Fruit fly (Drosophila melanogaster) whole organism, wandering third instar larva: ENCODE results near the gene PrBP.

Source experiments
- Abd-B ChIP-seq: fragments of >200 bp; optimal IDR thresholded peaks from 2 replicates; lab custom pipeline; 2017; ENCODE audit warnings: missing biosample characterization, missing genetic modification characterization
- CG32264 ChIP-seq: fragments of 200-800 bp; sonication (Bioruptor generic); optimal IDR thresholded peaks from 2 replicates; lab custom pipeline; 2016; ENCODE audit warnings: missing biosample characterization, missing genetic modification characterization
- CG9705 ChIP-seq: fragments of 200-800 bp; sonication (Bioruptor generic); optimal IDR thresholded peaks from 2 replicates; lab custom pipeline; 2018; ENCODE audit warnings: missing biosample characterization, mild to moderate bottlenecking, missing genetic modification characterization
- CrebA ChIP-seq: fragments of 200-800 bp; sonication (Bioruptor generic); optimal IDR thresholded peaks from 2 replicates; lab custom pipeline; 2016; ENCODE audit warnings: missing biosample characterization, mild to moderate bottlenecking, missing genetic modification characterization, borderline replicate concordance
- Dfd ChIP-seq: fragments of >200 bp; optimal IDR thresholded peaks from 2 replicates; lab custom pipeline; 2017; ENCODE audit warnings: missing biosample characterization, missing genetic modification characterization
- Dif ChIP-seq: fragments of 200-275, 200-300 bp; sonication (Bioruptor generic); optimal IDR thresholded peaks from 2 replicates; lab custom pipeline; 2018; ENCODE audit warnings: missing biosample characterization, missing genetic modification characterization; ENCODE audit not compliant: partially characterized antibody
- GATAd ChIP-seq: sonication (Bioruptor generic); optimal IDR thresholded peaks from 2 replicates; lab custom pipeline; 2016; ENCODE audit warnings: missing biosample characterization, missing genetic modification characterization
- HLH106 ChIP-seq: fragments of 200-800 bp; optimal IDR thresholded peaks from 3 replicates; lab custom pipeline; 2019; ENCODE audit warnings: missing biosample characterization, mild to moderate bottlenecking, missing genetic modification characterization, moderate library complexity
- Hnf4 ChIP-seq: fragments of 200-800 bp; sonication (Bioruptor generic); optimal IDR thresholded peaks from 2 replicates; lab custom pipeline; 2016; ENCODE audit warnings: missing biosample characterization, mild to moderate bottlenecking, missing genetic modification characterization
- Hr78 ChIP-seq: fragments of >200 bp; optimal IDR thresholded peaks from 2 replicates; lab custom pipeline; 2017; ENCODE audit warnings: missing biosample characterization, missing genetic modification characterization
- Hr83 ChIP-seq: fragments of 200-300 bp; sonication (Bioruptor generic); optimal IDR thresholded peaks from 2 replicates; lab custom pipeline; 2016; ENCODE audit warnings: missing biosample characterization, mild to moderate bottlenecking, missing genetic modification characterization, moderate library complexity; ENCODE audit not compliant: poor library complexity, severe bottlenecking
- Jra ChIP-seq: sonication (Bioruptor generic); optimal IDR thresholded peaks from 2 replicates; lab custom pipeline; 2016; ENCODE audit warnings: missing biosample characterization, missing genetic modification characterization
- Mio ChIP-seq: sonication (Bioruptor generic); optimal IDR thresholded peaks from 2 replicates; lab custom pipeline; 2016; ENCODE audit warnings: missing biosample characterization, missing genetic modification characterization
- Myc ChIP-seq: fragments of >200 bp; optimal IDR thresholded peaks from 2 replicates; lab custom pipeline; 2017
- N ChIP-seq: fragments of >200 bp; optimal IDR thresholded peaks from 2 replicates; lab custom pipeline; 2018; ENCODE audit warnings: missing biosample characterization, missing external identifiers, missing genetic modification characterization
- OdsH ChIP-seq: fragments of 200-800 bp; sonication (Bioruptor generic); optimal IDR thresholded peaks from 2 replicates; lab custom pipeline; 2016; ENCODE audit warnings: missing biosample characterization, mild to moderate bottlenecking, missing genetic modification characterization
- Rel ChIP-seq, 2 experiments: fragments of 200-800 bp; sonication (Bioruptor generic) in 1 of 2; optimal IDR thresholded peaks; 2 replicates in 1 of 2; 3 replicates in 1 of 2; lab custom pipeline; 2016 to 2019; ENCODE audit warnings: mild to moderate bottlenecking in 2 of 2, missing biosample characterization in 2 of 2, missing genetic modification characterization in 2 of 2, moderate library complexity in 1 of 2
- Sp1 ChIP-seq: fragments of 200-800 bp; sonication (Bioruptor generic); optimal IDR thresholded peaks from 3 replicates; lab custom pipeline; 2019; ENCODE audit warnings: missing biosample characterization, mild to moderate bottlenecking, missing genetic modification characterization, moderate library complexity
- Vsx2 ChIP-seq: fragments of 200-300, 225-300 bp; sonication (Bioruptor generic); optimal IDR thresholded peaks from 2 replicates; lab custom pipeline; 2018; ENCODE audit warnings: missing biosample characterization, missing genetic modification characterization; ENCODE audit not compliant: partially characterized antibody
- br ChIP-seq: fragments of 200-800 bp; sonication (Bioruptor generic); optimal IDR thresholded peaks from 2 replicates; lab custom pipeline; 2016; ENCODE audit warnings: missing biosample characterization, missing genetic modification characterization
- brk ChIP-seq: fragments of 200-800 bp; sonication (Bioruptor generic); optimal IDR thresholded peaks from 2 replicates; lab custom pipeline; 2016; ENCODE audit warnings: missing biosample characterization, mild to moderate bottlenecking, missing genetic modification characterization
- dl ChIP-seq, 2 experiments: fragments of 175-275, 200-275 bp in 1 of 2; fragments of 200-275 bp in 1 of 2; sonication (Bioruptor generic); optimal IDR thresholded peaks; lab custom pipeline; 2018; ENCODE audit warnings: mild to moderate bottlenecking in 2 of 2, missing biosample characterization in 2 of 2, missing genetic modification characterization in 2 of 2, moderate library complexity in 2 of 2; ENCODE audit not compliant: partially characterized antibody in 2 of 2, insufficient read depth in 1 of 2
- dmrt93B ChIP-seq: fragments of 200-800 bp; sonication (Bioruptor generic); optimal IDR thresholded peaks from 2 replicates; lab custom pipeline; 2018; ENCODE audit warnings: missing biosample characterization, mild to moderate bottlenecking, missing genetic modification characterization
- dsf ChIP-seq: sonication (Bioruptor generic); optimal IDR thresholded peaks from 2 replicates; lab custom pipeline; 2016; ENCODE audit warnings: missing biosample characterization, missing genetic modification characterization, borderline replicate concordance
- ey ChIP-seq: fragments of 200-800 bp; sonication (Bioruptor generic); optimal IDR thresholded peaks from 2 replicates; lab custom pipeline; 2016; ENCODE audit warnings: missing biosample characterization, missing genetic modification characterization
- foxo ChIP-seq, 2 experiments: fragments of 200-800 bp; sonication (Bioruptor generic); optimal IDR thresholded peaks; 2 replicates in 1 of 2; 3 replicates in 1 of 2; lab custom pipeline; 2016 to 2017; ENCODE audit warnings: missing biosample characterization in 2 of 2, missing genetic modification characterization in 2 of 2
- fru ChIP-seq: fragments of 200-800 bp; sonication (Bioruptor generic); optimal IDR thresholded peaks from 3 replicates; lab custom pipeline; 2016; ENCODE audit warnings: missing biosample characterization, mild to moderate bottlenecking, missing genetic modification characterization
- h ChIP-seq: fragments of 200-800 bp; sonication (Bioruptor generic); optimal IDR thresholded peaks from 3 replicates; lab custom pipeline; 2016; ENCODE audit warnings: missing biosample characterization, mild to moderate bottlenecking, missing genetic modification characterization
- jim ChIP-seq: fragments of 175-275, 200-325 bp; sonication (Bioruptor generic); optimal IDR thresholded peaks from 2 replicates; lab custom pipeline; 2016; ENCODE audit warnings: missing biosample characterization, mild to moderate bottlenecking, missing genetic modification characterization
- lola ChIP-seq: fragments of >200 bp; optimal IDR thresholded peaks from 2 replicates; lab custom pipeline; 2017; ENCODE audit warnings: missing biosample characterization, missing genetic modification characterization
- pan ChIP-seq: fragments of >200 bp; optimal IDR thresholded peaks from 2 replicates; lab custom pipeline; 2017
- psq ChIP-seq: fragments of 200-800 bp; sonication (Bioruptor generic); optimal IDR thresholded peaks from 3 replicates; lab custom pipeline; 2017; ENCODE audit warnings: missing biosample characterization, mild to moderate bottlenecking, missing genetic modification characterization, moderate library complexity
- rgr ChIP-seq: fragments of 200-800 bp; sonication (Bioruptor generic); optimal IDR thresholded peaks from 3 replicates; lab custom pipeline; 2016; ENCODE audit warnings: missing biosample characterization, mild to moderate bottlenecking, missing genetic modification characterization
- sage ChIP-seq: fragments of 200-800 bp; sonication (Bioruptor generic); optimal IDR thresholded peaks from 2 replicates; lab custom pipeline; 2016; ENCODE audit warnings: missing biosample characterization, mild to moderate bottlenecking, missing genetic modification characterization
- sv ChIP-seq: fragments of 200-800 bp; sonication (Bioruptor generic); optimal IDR thresholded peaks from 3 replicates; lab custom pipeline; 2016; ENCODE audit warnings: missing biosample characterization, missing genetic modification characterization
- tai ChIP-seq: sonication (Bioruptor generic); optimal IDR thresholded peaks from 2 replicates; lab custom pipeline; 2016; ENCODE audit warnings: missing biosample characterization, missing genetic modification characterization
- usp ChIP-seq: fragments of >200 bp; optimal IDR thresholded peaks from 2 replicates; lab custom pipeline; 2017; ENCODE audit warnings: missing biosample characterization, missing genetic modification characterization
- woc ChIP-seq: sonication (Bioruptor generic); optimal IDR thresholded peaks from 2 replicates; lab custom pipeline; 2016; ENCODE audit warnings: missing biosample characterization, mild to moderate bottlenecking, missing genetic modification characterization

Gene PrBP

DNA sequence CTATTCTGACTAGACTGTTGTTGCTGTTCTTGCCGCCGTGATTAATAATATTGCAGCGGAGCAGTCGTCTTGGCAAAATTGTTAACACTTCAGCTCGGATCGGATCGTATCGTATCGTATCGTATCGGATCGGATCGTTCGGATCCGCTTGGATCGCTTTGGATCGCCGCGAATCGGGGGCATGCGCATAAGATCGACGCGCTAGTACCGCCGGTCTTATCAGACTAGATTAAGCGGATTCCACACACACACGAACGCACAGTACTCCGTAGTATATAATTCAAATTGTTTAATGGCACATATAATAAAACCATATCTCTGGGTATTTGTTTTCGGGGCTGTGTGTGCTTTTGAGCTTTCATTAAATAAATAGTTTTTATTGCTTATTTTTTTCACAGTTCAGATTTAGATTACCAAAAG is 14.2 kb upstream of the PrBP start (continued):
- TF ChIP-seq dl (GFP tag; optimal IDR thresholded peaks at IDR 0.05; lab: Kevin White, UChicago; ENCODE audit: insufficient read depth in 1 of 2, partially characterized antibody in 2 of 2) (no peak), Hr83 (GFP tag; lab: Kevin White, UChicago) (peak; percentile 69), br (GFP tag; lab: Kevin White, UChicago) (peak; percentile 59)

DNA sequence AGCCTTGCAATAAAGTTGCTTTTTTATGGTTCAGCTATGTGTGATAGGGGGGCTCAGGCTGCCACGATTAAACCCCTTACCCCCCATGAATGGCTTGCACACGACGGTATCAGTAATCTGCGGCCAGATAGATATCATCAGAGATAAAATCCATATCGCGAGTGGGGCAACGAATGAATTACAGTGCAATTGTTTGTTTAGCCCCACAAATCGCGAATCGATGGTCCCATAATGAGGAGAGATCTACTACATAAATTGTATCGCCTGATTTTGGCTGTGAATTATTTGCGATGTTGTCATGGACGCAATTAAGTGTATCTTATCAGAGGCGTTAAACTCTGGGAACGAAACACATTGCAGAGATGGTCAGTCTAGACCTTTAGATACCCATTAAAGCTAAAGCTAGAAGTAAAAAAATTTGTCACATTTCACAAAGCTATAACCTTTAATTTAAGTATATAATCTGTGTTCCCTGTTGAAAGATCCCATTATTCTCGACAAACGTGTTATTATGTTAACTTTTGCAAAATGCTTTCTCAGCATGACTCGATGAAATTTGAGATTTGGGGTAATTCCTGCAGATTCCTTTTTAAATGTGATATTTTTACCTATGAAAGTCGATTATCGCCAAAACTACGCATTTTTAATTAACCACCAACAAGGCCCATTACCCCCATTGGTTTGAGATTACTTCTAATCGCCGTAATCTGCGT is 12.3 kb upstream of the PrBP start:
- TF ChIP-seq Vsx2 (no peak), ey (GFP tag; lab: Kevin White, UChicago) (peak; percentile 6), Jra (GFP tag; lab: Kevin White, UChicago) (no peak), dmrt93B (GFP tag; lab: Kevin White, UChicago) (no peak), br (GFP tag; lab: Kevin White, UChicago) (peak; percentile 65), Myc (lab: Kevin White, UChicago) (no peak), tai (GFP tag; lab: Kevin White, UChicago) (no peak), h (GFP tag; lab: Kevin White, UChicago) (peak; percentile 18), psq (GFP tag; lab: Kevin White, UChicago) (peak; percentile 12), Dif (GFP tag; lab: Kevin White, UChicago) (no peak), usp (GFP tag; lab: Kevin White, UChicago) (no peak), HLH106 (no peak), GATAd (GFP tag; lab: Kevin White, UChicago) (no peak), Rel (GFP tag; optimal IDR thresholded peaks at IDR 0.05; lab: Kevin White, UChicago) (no peak), Rel (tag; optimal IDR thresholded peaks at IDR 0.05; lab: Kevin White, UChicago) (peak; percentile 46), OdsH (GFP tag; lab: Kevin White, UChicago) (no peak), Hr83 (GFP tag; lab: Kevin White, UChicago) (no peak), Abd-B (GFP tag; lab: Kevin White, UChicago) (no peak), Sp1 (GFP tag; lab: Kevin White, UChicago) (peak; percentile 37), Hnf4 (GFP tag; lab: Kevin White, UChicago) (no peak), foxo (GFP tag; optimal IDR thresholded peaks at IDR 0.05; lab: Kevin White, UChicago) (peak in 1 of 2 experiments; percentile 37)

DNA sequence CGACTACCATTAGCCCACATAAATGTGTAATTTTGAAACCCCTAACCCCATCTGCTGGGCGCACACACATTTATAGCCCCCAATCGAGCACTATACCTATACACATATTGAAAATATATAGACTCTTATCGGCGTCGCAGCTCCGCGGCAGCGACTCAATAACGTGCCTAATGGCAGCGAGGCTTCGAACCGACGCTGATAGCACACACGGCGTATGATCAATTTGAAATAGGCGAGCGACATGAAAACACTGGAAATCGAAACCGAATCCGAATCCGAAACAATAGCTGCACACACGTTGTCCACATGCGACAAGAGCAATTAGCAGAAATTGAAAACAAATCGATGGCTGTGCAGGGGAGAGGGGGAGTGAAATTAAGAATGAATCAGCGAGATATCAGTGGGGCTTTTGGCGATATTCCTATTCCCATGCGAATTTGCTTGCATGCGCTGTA is 8.5 kb upstream of the PrBP start:
- peak; percentile 1 for TF ChIP-seq Vsx2
- no peak for TF ChIP-seq sage (GFP tag; lab: Kevin White, UChicago)
- TF ChIP-seq dmrt93B (GFP tag; lab: Kevin White, UChicago) = no peak
- no peak for TF ChIP-seq brk
- no peak for TF ChIP-seq ey (GFP tag; lab: Kevin White, UChicago)
- TF ChIP-seq Hr83 (GFP tag; lab: Kevin White, UChicago) = no peak
- no peak for TF ChIP-seq tai (GFP tag; lab: Kevin White, UChicago)
- no peak for TF ChIP-seq Dfd
- peak; percentile 33 for TF ChIP-seq br (GFP tag; lab: Kevin White, UChicago)
- TF ChIP-seq dsf (GFP tag; lab: Kevin White, UChicago) = no peak
- no peak for TF ChIP-seq jim
- peak; percentile 35 for TF ChIP-seq CrebA
- TF ChIP-seq woc = no peak
- no peak for TF ChIP-seq Myc (lab: Kevin White, UChicago)
- no peak for TF ChIP-seq psq (GFP tag; lab: Kevin White, UChicago)
- no peak for TF ChIP-seq fru (GFP tag; lab: Kevin White, UChicago)
- TF ChIP-seq OdsH (GFP tag; lab: Kevin White, UChicago) = no peak
- no peak for TF ChIP-seq Abd-B (GFP tag; lab: Kevin White, UChicago)
- no peak for TF ChIP-seq CG9705 (GFP tag; lab: Kevin White, UChicago)
- no peak for TF ChIP-seq pan (lab: Kevin White, UChicago)
- peak; percentile 16 for TF ChIP-seq HLH106
- TF ChIP-seq Mio (GFP tag; lab: Kevin White, UChicago) = no peak
- TF ChIP-seq CG32264 (GFP tag; lab: Kevin White, UChicago) = no peak
- TF ChIP-seq Hr78 = no peak
- no peak for TF ChIP-seq foxo (GFP tag; optimal IDR thresholded peaks at IDR 0.05; lab: Kevin White, UChicago)
- peak; percentile 66 for TF ChIP-seq h (GFP tag; lab: Kevin White, UChicago)
- peak; percentile 41 for TF ChIP-seq rgr
- TF ChIP-seq sv (GFP tag; lab: Kevin White, UChicago) = no peak
- TF ChIP-seq dl (GFP tag; optimal IDR thresholded peaks at IDR 0.05; lab: Kevin White, UChicago; ENCODE audit: insufficient read depth in 1 of 2, partially characterized antibody in 2 of 2) = no peak
- TF ChIP-seq Sp1 (GFP tag; lab: Kevin White, UChicago) = no peak
- peak; percentile 10 for TF ChIP-seq Hnf4 (GFP tag; lab: Kevin White, UChicago)
- peak; percentile 4 for TF ChIP-seq Dif (GFP tag; lab: Kevin White, UChicago)
- TF ChIP-seq Jra (GFP tag; lab: Kevin White, UChicago) = peak; percentile 77
- TF ChIP-seq Rel (GFP tag; optimal IDR thresholded peaks at IDR 0.05; lab: Kevin White, UChicago) = peak; percentile 70
- TF ChIP-seq Rel (tag; optimal IDR thresholded peaks at IDR 0.05; lab: Kevin White, UChicago) = peak; percentile 96
- TF ChIP-seq GATAd (GFP tag; lab: Kevin White, UChicago) = no peak
- TF ChIP-seq lola = no peak
- no peak for TF ChIP-seq N (GFP tag; lab: Kevin White, UChicago)
- no peak for TF ChIP-seq usp (GFP tag; lab: Kevin White, UChicago)
- TF ChIP-seq, all 38 proteins: peak for 10
